Worm (Caenorhabditis elegans): ENCODE results near the gene best-20.
A peak's percentile ranks its signal among the peaks of the same experiment; 100 is the strongest.

Gene best-20

DNA sequence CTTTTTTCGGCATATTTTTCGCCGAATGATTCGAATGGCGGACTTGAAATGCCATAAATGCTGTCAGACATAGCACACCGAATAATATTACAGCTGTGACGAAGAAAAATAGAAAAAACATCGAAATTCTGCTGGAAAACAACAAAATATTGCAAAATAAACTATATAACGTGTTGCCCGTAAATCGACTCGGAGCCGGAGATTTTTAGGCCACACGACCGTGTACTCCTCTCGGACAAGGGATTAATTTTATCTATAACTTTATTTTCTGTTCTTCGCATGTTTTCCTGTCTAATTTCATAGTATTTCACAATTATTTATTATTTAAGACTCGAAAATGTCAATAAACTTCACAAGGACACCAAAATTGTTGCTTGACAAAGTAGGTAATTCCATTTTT is 47.2 kb downstream of the best-20 start, which contains the start of the genes algn-14 and M02B7.2:
algn-14 (minus strand) TSS at position 175 of the 400 bp plus-strand sequence.
M02B7.2 (plus strand) TSS at position 330 of the 400 bp plus-strand sequence.
- TF ChIP-seq unc-120 (tag; optimal IDR thresholded peaks at IDR 0.05; ENCODE audit: poor library complexity, severe bottlenecking) (peak; percentile 78), ces-1 (GFP tag; optimal IDR thresholded peaks at IDR 0.05) (peak; percentile 56), mls-2 (tag; optimal IDR thresholded peaks at IDR 0.05) (no peak)

- TF ChIP-seq sem-2 (GFP tag; optimal IDR thresholded peaks at IDR 0.05) (no peak), cnd-1 (tag; optimal IDR thresholded peaks at IDR 0.05) (no peak), unc-120 (tag; optimal IDR thresholded peaks at IDR 0.05; ENCODE audit: poor library complexity, severe bottlenecking) (no peak), hlh-1 (tag; optimal IDR thresholded peaks at IDR 0.05) (no peak), pha-4 (tag; optimal IDR thresholded peaks at IDR 0.05) (no peak), mep-1 (tag; optimal IDR thresholded peaks at IDR 0.05) (no peak)
These were observed 49.2 kb downstream of the best-20 start, which contains the start of gene fbxc-47 for ce11 chrIV:3805219-3805618. Gene fbxc-47 (plus strand): TSS chrIV:3805519.

DNA sequence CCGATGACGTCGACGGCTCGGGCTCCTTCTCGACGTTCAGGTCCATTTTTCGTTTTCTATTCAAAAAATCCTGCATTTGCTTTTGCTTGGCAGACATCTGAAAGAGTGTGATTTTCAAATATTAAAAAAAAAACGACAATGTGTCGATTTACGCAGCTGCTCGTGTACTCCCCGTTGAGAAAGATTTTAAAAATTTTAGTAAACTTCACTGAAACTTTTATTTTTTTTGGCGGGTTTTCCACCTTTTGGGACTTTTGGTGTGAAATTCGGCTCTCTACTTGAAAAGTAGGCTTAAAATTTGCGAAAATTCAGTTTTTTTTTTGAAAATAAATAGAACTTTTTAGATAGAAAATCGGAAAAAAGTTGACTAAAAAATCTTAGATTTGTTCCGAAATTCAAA is 51.1 kb downstream of the best-20 start, which contains the start of gene M02B7.7:
M02B7.7 (minus strand) TSS at position 101 of the 400 bp plus-strand sequence.
- TF ChIP-seq unc-62 (GFP tag; optimal IDR thresholded peaks at IDR 0.05): no peak
- no peak for TF ChIP-seq sptf-1 (tag; optimal IDR thresholded peaks at IDR 0.05)
- TF ChIP-seq unc-39 (tag; optimal IDR thresholded peaks at IDR 0.05): no peak
- no peak for TF ChIP-seq zip-8 (tag; optimal IDR thresholded peaks at IDR 0.05)
- no peak for TF ChIP-seq sem-2 (GFP tag; optimal IDR thresholded peaks at IDR 0.05)
- no peak for TF ChIP-seq elt-1 (tag; optimal IDR thresholded peaks at IDR 0.05; ENCODE audit: borderline replicate concordance, insufficient read depth)
- no peak for TF ChIP-seq lin-13 (tag; optimal IDR thresholded peaks at IDR 0.05)
- TF ChIP-seq lin-32 (GFP tag; optimal IDR thresholded peaks at IDR 0.05): no peak
- no peak for TF ChIP-seq ztf-11 (tag; optimal IDR thresholded peaks at IDR 0.05)
- no peak for TF ChIP-seq drap-1 (GFP tag; optimal IDR thresholded peaks at IDR 0.05)
- no peak for TF ChIP-seq mls-2 (tag; optimal IDR thresholded peaks at IDR 0.05)
- TF ChIP-seq nhr-76 (tag; optimal IDR thresholded peaks at IDR 0.05): no peak
- TF ChIP-seq hlh-1 (tag; optimal IDR thresholded peaks at IDR 0.05): no peak
- no peak for TF ChIP-seq lsy-2 (tag; optimal IDR thresholded peaks at IDR 0.05)
- TF ChIP-seq ham-2 (GFP tag; optimal IDR thresholded peaks at IDR 0.05): no peak

ce11 chrIV:3807545-3807944 is 51.5 kb downstream of the best-20 start:
- TF ChIP-seq tbx-8 (GFP tag; optimal IDR thresholded peaks at IDR 0.05): peak; percentile 5
- TF ChIP-seq ces-1 (GFP tag; optimal IDR thresholded peaks at IDR 0.05): no peak
- no peak for TF ChIP-seq mep-1 (tag; optimal IDR thresholded peaks at IDR 0.05)
- TF ChIP-seq ham-2 (GFP tag; optimal IDR thresholded peaks at IDR 0.05): peak; percentile 13
- TF ChIP-seq pha-4 (tag; optimal IDR thresholded peaks at IDR 0.05): no peak
- TF ChIP-seq hlh-1 (tag; optimal IDR thresholded peaks at IDR 0.05): no peak
- peak; percentile 10 for TF ChIP-seq mls-2 (tag; optimal IDR thresholded peaks at IDR 0.05)
- no peak for TF ChIP-seq bed-3 (GFP tag; optimal IDR thresholded peaks at IDR 0.05)
- no peak for TF ChIP-seq unc-39 (tag; optimal IDR thresholded peaks at IDR 0.05)
- no peak for TF ChIP-seq ztf-11 (tag; optimal IDR thresholded peaks at IDR 0.05)
- no peak for TF ChIP-seq mab-5 (tag; optimal IDR thresholded peaks at IDR 0.05)
- no peak for TF ChIP-seq lsy-2 (tag; optimal IDR thresholded peaks at IDR 0.05)
- TF ChIP-seq ceh-39 (tag; optimal IDR thresholded peaks at IDR 0.05): no peak
- peak; percentile 23 for TF ChIP-seq drap-1 (GFP tag; optimal IDR thresholded peaks at IDR 0.05)
- peak; percentile 32 for TF ChIP-seq sptf-1 (tag; optimal IDR thresholded peaks at IDR 0.05)
- no peak for TF ChIP-seq unc-120 (tag; optimal IDR thresholded peaks at IDR 0.05; ENCODE audit: poor library complexity, severe bottlenecking)
- peak; percentile 38 for TF ChIP-seq M03D4.4 (tag; optimal IDR thresholded peaks at IDR 0.05)
- TF ChIP-seq sem-2 (GFP tag; optimal IDR thresholded peaks at IDR 0.05): peak; percentile 30
- no peak for TF ChIP-seq nhr-12 (tag; optimal IDR thresholded peaks at IDR 0.05)

All from whole organism, mixed stage, embryonic.